Worm (Caenorhabditis elegans) whole organism, L3 larva: ENCODE data around the gene C37H5.5.

Source experiments
- ama-1 ChIP-seq: fragments of 150-350 bp; optimal IDR thresholded peaks from 2 replicates; lab custom pipeline; 2018
- ceh-82 ChIP-seq: fragments of 150-350 bp; optimal IDR thresholded peaks from 2 replicates; lab custom pipeline; 2014; ENCODE audit warnings: missing biosample characterization, missing genetic modification characterization
- jun-1 ChIP-seq: fragments of 150-350 bp; optimal IDR thresholded peaks from 2 replicates; lab custom pipeline; 2014; ENCODE audit warnings: missing biosample characterization, missing genetic modification reagents, missing genetic modification characterization
- lin-39 ChIP-seq: fragments of 150-350 bp; optimal IDR thresholded peaks from 2 replicates; lab custom pipeline; 2018; ENCODE audit warnings: missing biosample characterization, missing genetic modification reagents, missing genetic modification characterization
- nhr-11 ChIP-seq: fragments of 150-350 bp; optimal IDR thresholded peaks from 2 replicates; lab custom pipeline; 2014; ENCODE audit warnings: missing biosample characterization, missing genetic modification characterization
- nhr-237 ChIP-seq: fragments of 150-350 bp; optimal IDR thresholded peaks from 2 replicates; lab custom pipeline; 2014; ENCODE audit warnings: missing biosample characterization, missing genetic modification characterization
- nhr-25 ChIP-seq: sonication (generic microtip); optimal IDR thresholded peaks from 2 replicates; lab custom pipeline; 2017; ENCODE audit warnings: missing biosample characterization, missing genetic modification characterization
- nhr-28 ChIP-seq: fragments of 150-350 bp; optimal IDR thresholded peaks from 2 replicates; lab custom pipeline; 2014; ENCODE audit warnings: missing biosample characterization, missing genetic modification characterization
- tbx-2 ChIP-seq: sonication (generic microtip); optimal IDR thresholded peaks from 2 replicates; lab custom pipeline; 2016; ENCODE audit warnings: mild to moderate bottlenecking, missing genetic modification characterization, missing compliant biosample characterization
- unc-62 ChIP-seq: fragments of 150-350 bp; sonication (generic microtip); optimal IDR thresholded peaks from 4 replicates; lab custom pipeline; 2014; ENCODE audit warnings: missing biosample characterization, missing genetic modification reagents, missing genetic modification characterization
- zag-1 ChIP-seq: fragments of 150-350 bp; optimal IDR thresholded peaks from 2 replicates; lab custom pipeline; 2014; ENCODE audit warnings: missing biosample characterization, missing genetic modification characterization

DNA sequence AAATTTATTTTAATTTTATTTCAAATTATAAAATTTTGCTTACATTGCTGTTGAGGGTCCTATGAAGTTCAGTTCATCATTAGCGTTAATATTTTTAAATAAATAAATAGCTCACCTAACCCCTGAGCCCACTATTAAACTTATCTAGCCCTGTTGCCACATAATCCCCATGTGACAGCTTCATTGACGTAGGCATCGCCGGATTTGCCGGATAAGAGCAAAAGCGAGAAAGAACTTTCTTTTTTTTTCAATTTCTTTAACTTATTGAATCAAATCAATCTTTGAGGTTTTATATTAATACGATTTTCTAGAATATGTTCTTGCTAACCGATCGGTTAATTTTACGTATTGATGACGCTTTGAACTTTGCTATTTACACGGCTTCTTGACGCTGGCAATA lies 24.8 kb downstream of the C37H5.5 start:
- no peak for TF ChIP-seq nhr-237 (tag; lab: Kevin White, UChicago)
- TF ChIP-seq ama-1: no peak
- no peak for TF ChIP-seq zag-1 (tag; lab: Kevin White, UChicago)
- TF ChIP-seq tbx-2: no peak
- TF ChIP-seq lin-39 (tag; lab: Kevin White, UChicago): no peak
- no peak for TF ChIP-seq nhr-25 (tag; lab: Kevin White, UChicago)
- no peak for TF ChIP-seq jun-1 (tag; lab: Kevin White, UChicago)
- TF ChIP-seq nhr-11: no peak
- no peak for TF ChIP-seq unc-62 (GFP tag; lab: Kevin White, UChicago)
- TF ChIP-seq nhr-28 (tag; lab: Kevin White, UChicago): no peak
- TF ChIP-seq ceh-82 (tag; lab: Kevin White, UChicago): no peak
